Fruit fly (Drosophila melanogaster) whole organism, embryonic: ENCODE measurements around the gene CG2898.
A peak's percentile ranks its signal among the peaks of the same experiment; 100 is the strongest.

ENCODE experiments used
- Abd-B ChIP-seq: fragments of 200-800 bp; sonication (Bioruptor generic); optimal IDR thresholded peaks from 2 replicates; lab custom pipeline; 2018; ENCODE audit warnings: missing biosample characterization, mild to moderate bottlenecking, missing genetic modification characterization, moderate library complexity
- Blimp-1 ChIP-seq: fragments of 200-800 bp; sonication (Bioruptor generic); optimal IDR thresholded peaks from 3 replicates; lab custom pipeline; 2018; ENCODE audit warnings: missing biosample characterization, missing genetic modification characterization, mild to moderate bottlenecking, moderate library complexity, missing genetic modification reagents
- CG10274 ChIP-seq: fragments of 200-800 bp; sonication (Bioruptor generic); optimal IDR thresholded peaks from 3 replicates; lab custom pipeline; 2017; ENCODE audit warnings: missing biosample characterization, mild to moderate bottlenecking, missing genetic modification characterization
- CG11456 ChIP-seq: fragments of 200-800 bp; sonication (Bioruptor generic); IDR thresholded peaks from 3 replicates; pipeline ENCODE4 v1.3.6; 2022; ENCODE audit warnings: missing biosample characterization, missing genetic modification characterization
- CG12155 ChIP-seq: fragments of 200-800 bp; sonication (Bioruptor generic); optimal IDR thresholded peaks from 3 replicates; lab custom pipeline; 2016; ENCODE audit warnings: missing biosample characterization, missing genetic modification characterization
- CG12219 ChIP-seq: fragments of 200-800 bp; sonication (Bioruptor generic); optimal IDR thresholded peaks from 3 replicates; lab custom pipeline; 2018; ENCODE audit warnings: missing biosample characterization, mild to moderate bottlenecking, missing genetic modification characterization
- CG12391 ChIP-seq: fragments of 200-800 bp; sonication (Bioruptor generic); optimal IDR thresholded peaks from 3 replicates; lab custom pipeline; 2018; ENCODE audit warnings: missing biosample characterization, mild to moderate bottlenecking, missing genetic modification characterization, moderate library complexity
- CG13624 ChIP-seq: fragments of 200-800 bp; sonication (Bioruptor generic); optimal IDR thresholded peaks from 2 replicates; lab custom pipeline; 2016; ENCODE audit warnings: missing biosample characterization, missing genetic modification characterization
- CG1603 ChIP-seq: fragments of 200-800 bp; sonication (Bioruptor generic); optimal IDR thresholded peaks from 2 replicates; lab custom pipeline; 2019; ENCODE audit warnings: missing biosample characterization, mild to moderate bottlenecking, missing genetic modification characterization, moderate library complexity
- CG17359 ChIP-seq: fragments of 200-800 bp; sonication (Bioruptor generic); optimal IDR thresholded peaks from 3 replicates; lab custom pipeline; 2018; ENCODE audit warnings: missing biosample characterization, mild to moderate bottlenecking, missing genetic modification characterization, moderate library complexity
- CG31224 ChIP-seq: fragments of 200-800 bp; sonication (Bioruptor generic); IDR thresholded peaks from 2 replicates; pipeline ENCODE4 v1.3.6; 2022; ENCODE audit warnings: missing biosample characterization, missing genetic modification characterization
- CG32767 ChIP-seq: fragments of 200-800 bp; sonication (Bioruptor generic); IDR thresholded peaks from 2 replicates; pipeline ENCODE4 v1.3.6; 2022; ENCODE audit warnings: missing biosample characterization, missing genetic modification characterization
- CG34422 ChIP-seq: fragments of 200-800 bp; sonication (Bioruptor generic); IDR thresholded peaks from 3 replicates; pipeline ENCODE4 v1.3.6; 2022; ENCODE audit warnings: missing biosample characterization, missing genetic modification characterization
- CG6272 ChIP-seq: fragments of 200-800 bp; sonication (Bioruptor generic); IDR thresholded peaks from 2 replicates; pipeline ENCODE4 v1.3.6; 2022; ENCODE audit warnings: missing biosample characterization, missing genetic modification characterization
- CG9215 ChIP-seq: fragments of 200-800 bp; sonication (Bioruptor generic); IDR thresholded peaks from 2 replicates; pipeline ENCODE4 v1.3.6; 2022; ENCODE audit warnings: missing biosample characterization, missing genetic modification characterization
- CG9727 ChIP-seq: fragments of 200-800 bp; sonication (Bioruptor generic); optimal IDR thresholded peaks from 3 replicates; lab custom pipeline; 2017; ENCODE audit warnings: missing biosample characterization, mild to moderate bottlenecking, missing genetic modification characterization
- CG9817 ChIP-seq: fragments of 200-800 bp; sonication (Bioruptor generic); optimal IDR thresholded peaks from 2 replicates; lab custom pipeline; 2018; ENCODE audit warnings: missing biosample characterization, mild to moderate bottlenecking, missing genetic modification characterization, moderate library complexity
- D19A ChIP-seq: fragments of 200-800 bp; optimal IDR thresholded peaks from 3 replicates; lab custom pipeline; 2019; ENCODE audit warnings: missing biosample characterization, mild to moderate bottlenecking, missing genetic modification characterization, moderate library complexity
- Dfd ChIP-seq, 2 experiments: fragments of >200 bp; optimal IDR thresholded peaks; 2 replicates each; lab custom pipeline; 2017; ENCODE audit warnings: missing biosample characterization in 2 of 2, missing genetic modification characterization in 2 of 2
- E2f1 ChIP-seq: fragments of 200-800 bp; sonication (Bioruptor generic); IDR thresholded peaks from 2 replicates; pipeline ENCODE4 v1.3.6; 2022; ENCODE audit warnings: missing biosample characterization, missing genetic modification characterization
- H15 ChIP-seq: fragments of 200-800 bp; sonication (Bioruptor generic); IDR thresholded peaks from 3 replicates; pipeline ENCODE4 v1.3.6; 2022; ENCODE audit warnings: missing biosample characterization, missing genetic modification characterization
- HmgZ ChIP-seq: fragments of 200-800 bp; sonication (Bioruptor generic); optimal IDR thresholded peaks from 2 replicates; lab custom pipeline; 2018; ENCODE audit warnings: missing biosample characterization, mild to moderate bottlenecking, missing genetic modification characterization
- Lpt ChIP-seq: fragments of >200 bp; optimal IDR thresholded peaks from 2 replicates; lab custom pipeline; 2018; ENCODE audit warnings: missing biosample characterization, missing genetic modification characterization
- Max ChIP-seq: fragments of 200-800 bp; sonication (Bioruptor generic); optimal IDR thresholded peaks from 2 replicates; lab custom pipeline; 2016; ENCODE audit warnings: missing biosample characterization, mild to moderate bottlenecking, missing genetic modification characterization
- NfI ChIP-seq: fragments of 200-800 bp; sonication (Bioruptor generic); optimal IDR thresholded peaks from 3 replicates; lab custom pipeline; 2018; ENCODE audit warnings: missing biosample characterization, mild to moderate bottlenecking, missing genetic modification characterization, moderate library complexity
- Oaz ChIP-seq: fragments of 200-800 bp; sonication (Bioruptor generic); IDR thresholded peaks from 2 replicates; pipeline ENCODE4 v1.3.6; 2022; ENCODE audit warnings: missing biosample characterization, missing genetic modification characterization
- PHDP ChIP-seq: fragments of 200-800 bp; sonication (Bioruptor generic); optimal IDR thresholded peaks from 3 replicates; lab custom pipeline; 2018; ENCODE audit warnings: missing biosample characterization, mild to moderate bottlenecking, missing genetic modification characterization, moderate library complexity
- Pdp1 ChIP-seq, 2 experiments: fragments of 200-800 bp; sonication (Bioruptor generic); optimal IDR thresholded peaks; 3 replicates each; lab custom pipeline; 2016; ENCODE audit warnings: missing biosample characterization in 2 of 2, missing genetic modification characterization in 2 of 2, mild to moderate bottlenecking in 1 of 2, moderate library complexity in 1 of 2
- Poxn ChIP-seq: fragments of 200-800 bp; sonication (Bioruptor generic); IDR thresholded peaks from 2 replicates; pipeline ENCODE4 v1.3.6; 2022; ENCODE audit warnings: missing biosample characterization, missing genetic modification characterization
- TFAM ChIP-seq: fragments of 200-800 bp; sonication (Bioruptor generic); optimal IDR thresholded peaks from 2 replicates; lab custom pipeline; 2017; ENCODE audit warnings: missing biosample characterization, missing genetic modification characterization, inconsistent platforms
- Xrp1 ChIP-seq: fragments of 200-800 bp; sonication (Bioruptor generic); IDR thresholded peaks from 2 replicates; pipeline ENCODE4 v1.3.6; 2022; ENCODE audit warnings: missing biosample characterization, missing genetic modification characterization
- chif ChIP-seq, 2 experiments: fragments of 200-800 bp; sonication (Bioruptor generic); optimal IDR thresholded peaks; 3 replicates each; lab custom pipeline; 2016; ENCODE audit warnings: missing biosample characterization in 2 of 2, missing genetic modification characterization in 2 of 2
- ci ChIP-seq: fragments of 200-800 bp; sonication (Bioruptor generic); IDR thresholded peaks from 3 replicates; pipeline ENCODE4 v1.3.6; 2022; ENCODE audit warnings: missing biosample characterization, missing genetic modification characterization
- crp ChIP-seq, 2 experiments: fragments of 200-800 bp; sonication (Bioruptor generic); optimal IDR thresholded peaks; 2 replicates in 1 of 2; 3 replicates in 1 of 2; lab custom pipeline; 2017; ENCODE audit warnings: missing biosample characterization in 2 of 2, missing genetic modification characterization in 2 of 2, mild to moderate bottlenecking in 1 of 2, moderate library complexity in 1 of 2
- dm ChIP-seq: fragments of 200-800 bp; sonication (Bioruptor generic); optimal IDR thresholded peaks from 3 replicates; lab custom pipeline; 2016; ENCODE audit warnings: missing biosample characterization, missing genetic modification characterization
- dpn ChIP-seq, 2 experiments: fragments of 200-800 bp; sonication (Bioruptor generic); optimal IDR thresholded peaks; 3 replicates each; lab custom pipeline; 2016; ENCODE audit warnings: missing biosample characterization in 2 of 2, missing genetic modification characterization in 2 of 2
- ewg ChIP-seq: fragments of 200-800 bp; sonication (Bioruptor generic); optimal IDR thresholded peaks from 3 replicates; lab custom pipeline; 2017; ENCODE audit warnings: mild to moderate bottlenecking, missing biosample characterization, missing genetic modification reagents, missing genetic modification characterization
- grau ChIP-seq: fragments of 200-800 bp; optimal IDR thresholded peaks from 3 replicates; lab custom pipeline; 2019; ENCODE audit warnings: missing biosample characterization, mild to moderate bottlenecking, missing genetic modification characterization, moderate library complexity
- grn ChIP-seq: fragments of 200-800 bp; sonication (Bioruptor generic); optimal IDR thresholded peaks from 3 replicates; lab custom pipeline; 2017; ENCODE audit warnings: missing biosample characterization, missing genetic modification characterization
- gro ChIP-seq: fragments of 200-800 bp; sonication (Bioruptor generic); optimal IDR thresholded peaks from 2 replicates; lab custom pipeline; 2016; ENCODE audit warnings: missing biosample characterization, missing genetic modification characterization
- gsb ChIP-seq: fragments of 200-800 bp; sonication (Bioruptor generic); IDR thresholded peaks from 2 replicates; pipeline ENCODE4 v1.3.6; 2022; ENCODE audit warnings: missing biosample characterization, missing genetic modification characterization
- gsb-n ChIP-seq: fragments of 200-800 bp; sonication (Bioruptor generic); optimal IDR thresholded peaks from 3 replicates; lab custom pipeline; 2018; ENCODE audit warnings: missing biosample characterization, mild to moderate bottlenecking, missing genetic modification characterization
- her ChIP-seq: fragments of 200-800 bp; sonication (Bioruptor generic); optimal IDR thresholded peaks from 2 replicates; lab custom pipeline; 2016; ENCODE audit warnings: missing biosample characterization, missing genetic modification characterization
- lbe ChIP-seq: fragments of 200-800 bp; sonication (Bioruptor generic); optimal IDR thresholded peaks from 2 replicates; lab custom pipeline; 2016; ENCODE audit warnings: missing biosample characterization, mild to moderate bottlenecking, missing genetic modification characterization
- lilli ChIP-seq: fragments of 200-800 bp; sonication (Bioruptor generic); optimal IDR thresholded peaks from 3 replicates; lab custom pipeline; 2016; ENCODE audit warnings: missing biosample characterization, missing genetic modification characterization
- lmd ChIP-seq: fragments of 200-800 bp; sonication (Bioruptor generic); IDR thresholded peaks from 2 replicates; pipeline ENCODE4 v1.3.6; 2022; ENCODE audit warnings: missing biosample characterization, missing genetic modification characterization
- row ChIP-seq: fragments of 200-800 bp; sonication (Bioruptor generic); IDR thresholded peaks from 3 replicates; pipeline ENCODE4 v1.3.6; 2022; ENCODE audit warnings: missing biosample characterization, missing genetic modification characterization
- slbo ChIP-seq: fragments of 200-800 bp; sonication (Bioruptor generic); IDR thresholded peaks from 2 replicates; pipeline ENCODE4 v1.3.6; 2022; ENCODE audit warnings: missing biosample characterization, missing genetic modification characterization
- sob ChIP-seq: fragments of 200-800 bp; sonication (Bioruptor generic); IDR thresholded peaks from 2 replicates; pipeline ENCODE4 v1.3.6; 2022; ENCODE audit warnings: missing biosample characterization, missing genetic modification characterization
- tx ChIP-seq: fragments of 200-800 bp; sonication (Bioruptor generic); optimal IDR thresholded peaks from 2 replicates; lab custom pipeline; 2016; ENCODE audit warnings: missing biosample characterization, missing genetic modification characterization
- zf30C ChIP-seq: fragments of 200-800 bp; sonication (Bioruptor generic); optimal IDR thresholded peaks from 3 replicates; lab custom pipeline; 2018; ENCODE audit warnings: missing biosample characterization, mild to moderate bottlenecking, missing genetic modification characterization

The CG2898 gene

DNA sequence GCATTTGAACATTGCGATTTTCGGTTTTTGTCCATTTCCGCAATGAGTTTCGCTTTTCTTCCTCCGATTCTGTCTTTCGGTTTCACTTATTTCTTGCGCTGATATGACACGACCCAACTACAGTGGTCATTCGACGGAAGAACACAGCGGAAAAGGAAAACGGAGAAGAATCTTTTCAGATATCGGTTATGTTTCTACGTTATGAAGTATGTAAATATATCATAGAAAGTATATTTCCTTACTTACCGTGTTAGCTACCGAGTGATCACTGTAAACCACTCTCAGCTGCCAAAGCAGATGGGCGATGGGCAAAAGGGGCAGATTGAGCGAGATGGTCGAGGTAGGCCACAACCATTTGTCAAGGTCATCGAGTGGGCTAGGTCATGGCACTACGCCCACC, 12.5 kb downstream of the CG2898 start (continued):
- TF ChIP-seq CG6272 (GFP tag; lab: Robert Waterston, UW) (peak; percentile 28; the same call in 1 of the 2 replicates), dm (no peak), gsb-n (no peak), her (GFP tag; lab: Kevin White, UChicago) (peak; percentile 8), dpn (GFP tag; optimal IDR thresholded peaks at IDR 0.05; lab: Kevin White, UChicago) (peak; percentile 10 to 52), Dfd (GFP tag; optimal IDR thresholded peaks at IDR 0.05; lab: Kevin White, UChicago) (no peak), CG9727 (GFP tag; lab: Kevin White, UChicago) (peak; percentile 31), tx (GFP tag; lab: Kevin White, UChicago) (peak; percentile 34), CG1603 (tag; lab: Kevin White, UChicago) (peak; percentile 64), CG34422 (GFP tag; lab: Robert Waterston, UW) (0 out of 3 replicates have a peak, but pooled peaks have one; percentile 31), CG17359 (tag; lab: Kevin White, UChicago) (peak; percentile 44), Poxn (GFP tag; lab: Robert Waterston, UW) (peak; percentile 34; the same call in 1 of the 2 replicates), Lpt (GFP tag; lab: Kevin White, UChicago) (no peak), H15 (GFP tag; lab: Robert Waterston, UW) (no peak), CG9817 (tag; lab: Kevin White, UChicago) (peak; percentile 63), Blimp-1 (peak; percentile 19), Max (GFP tag; lab: Kevin White, UChicago) (no peak), NfI (GFP tag; lab: Kevin White, UChicago) (peak; percentile 31), CG10274 (GFP tag; lab: Kevin White, UChicago) (no peak), row (GFP tag; lab: Robert Waterston, UW) (peak; percentile 63), slbo (GFP tag; lab: Robert Waterston, UW) (peak; percentile 76), TFAM (GFP tag; lab: Kevin White, UChicago) (no peak), lbe (no peak), PHDP (tag; lab: Kevin White, UChicago) (peak; percentile 53), Pdp1 (GFP tag; optimal IDR thresholded peaks at IDR 0.05; lab: Kevin White, UChicago) (peak; percentile 33 to 46), gro (peak; percentile 63), CG32767 (GFP tag; lab: Robert Waterston, UW) (no peak), CG13624 (peak; percentile 16), CG9215 (GFP tag; lab: Robert Waterston, UW) (peak; percentile 36; the same call in 1 of the 2 replicates), CG31224 (GFP tag; lab: Robert Waterston, UW) (0 out of 2 replicates have a peak, but pooled peaks have one; percentile 25), ewg (GFP tag; lab: Kevin White, UChicago) (no peak), lilli (GFP tag; lab: Kevin White, UChicago) (peak; percentile 64), D19A (tag; lab: Kevin White, UChicago) (no peak), ci (GFP tag; lab: Robert Waterston, UW) (peak; percentile 61; the same call in 2 of the 3 replicates), CG11456 (peak; percentile 78; the same call in 2 of the 3 replicates), Oaz (GFP tag; lab: Robert Waterston, UW) (no peak), Xrp1 (GFP tag; lab: Robert Waterston, UW) (peak; percentile 24; the same call in 1 of the 2 replicates), gsb (GFP tag; lab: Robert Waterston, UW) (peak; percentile 17; the same call in 1 of the 2 replicates), CG12219 (GFP tag; lab: Kevin White, UChicago) (peak; percentile 27), zf30C (GFP tag; lab: Kevin White, UChicago) (no peak), CG12391 (tag; lab: Kevin White, UChicago) (peak; percentile 14), E2f1 (GFP tag; lab: Robert Waterston, UW) (peak; percentile 23; the same call in 1 of the 2 replicates), Abd-B (GFP tag; lab: Kevin White, UChicago) (peak; percentile 19), HmgZ (tag; lab: Kevin White, UChicago) (peak; percentile 5), lmd (GFP tag; lab: Robert Waterston, UW) (peak; percentile 74; the same call in 1 of the 2 replicates), crp (GFP tag; optimal IDR thresholded peaks at IDR 0.05; lab: Kevin White, UChicago) (no peak), grn (GFP tag; lab: Kevin White, UChicago) (no peak), grau (tag; lab: Kevin White, UChicago) (peak; percentile 78), CG12155 (GFP tag; lab: Kevin White, UChicago) (peak; percentile 30), sob (GFP tag; lab: Robert Waterston, UW) (peak; percentile 64; the same call in 1 of the 2 replicates), chif (GFP tag; optimal IDR thresholded peaks at IDR 0.05; lab: Kevin White, UChicago) (peak; percentile 31 to 37)
